Fruit fly (Drosophila melanogaster): ENCODE data around the gene CG13614.
A peak's percentile ranks its signal among the peaks of the same experiment; 100 is the strongest.

The CG13614 gene

DNA sequence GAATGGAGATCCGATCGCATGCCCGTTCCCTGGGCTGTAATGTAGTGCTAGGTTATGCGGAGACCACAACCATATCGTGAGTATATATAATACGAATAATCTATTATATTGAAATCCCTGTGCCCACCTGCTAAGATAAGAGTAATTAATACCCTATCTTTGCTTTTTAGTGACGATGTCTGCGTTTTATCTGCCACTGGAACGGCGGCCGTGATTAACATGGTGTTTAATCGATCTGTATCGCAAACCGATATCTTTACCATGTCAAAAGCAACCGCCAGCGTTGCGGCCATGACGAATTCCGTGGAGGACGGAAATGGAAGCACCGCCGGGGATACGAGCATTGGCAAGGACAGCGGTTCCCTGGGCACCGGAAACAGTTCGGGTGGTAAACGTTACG is 15.9 kb upstream of the CG13614 start:
- TF ChIP-seq CG7556 (GFP tag; optimal IDR thresholded peaks at IDR 0.05) = no peak
- TF ChIP-seq lbe (GFP tag; optimal IDR thresholded peaks at IDR 0.05) = no peak
- TF ChIP-seq exex (tag; optimal IDR thresholded peaks at IDR 0.05) = peak; percentile 78
- peak; percentile 79 for TF ChIP-seq mirr (GFP tag; optimal IDR thresholded peaks at IDR 0.05)
- TF ChIP-seq jumu (GFP tag; optimal IDR thresholded peaks at IDR 0.05) = no peak
- TF ChIP-seq ab (GFP tag; optimal IDR thresholded peaks at IDR 0.05) = no peak

DNA sequence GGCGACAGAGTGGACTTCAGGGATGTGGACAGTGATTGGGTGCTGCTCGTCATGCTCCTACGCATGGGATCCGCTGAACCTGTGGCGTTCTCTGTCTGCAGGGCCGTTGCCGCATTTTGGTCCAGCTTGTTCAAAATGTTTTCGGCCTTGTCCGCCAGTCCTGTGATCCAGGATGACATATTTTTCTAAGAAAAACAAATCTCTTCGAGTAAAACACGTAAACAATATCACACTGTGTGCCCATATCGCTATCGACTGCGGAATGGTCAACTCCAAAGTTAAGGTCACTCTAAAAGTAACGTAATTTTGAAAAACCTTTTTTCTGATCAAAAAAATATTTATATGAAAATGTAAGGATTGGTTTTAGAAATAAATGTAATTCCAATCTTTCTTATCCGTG is 11.7 kb upstream of the CG13614 start, which contains the start of gene Golgin84:
Gene Golgin84 (minus strand): TSS at position 241 of the 400 bp plus-strand sequence.
- TF ChIP-seq CG4730 (GFP tag; IDR thresholded peaks at IDR 0.05) = no peak
- peak; percentile 62 for TF ChIP-seq CG9797 (GFP tag; optimal IDR thresholded peaks at IDR 0.05)
- no peak for TF ChIP-seq otp (GFP tag; IDR thresholded peaks at IDR 0.05)
- no peak for TF ChIP-seq nmo (GFP tag; optimal IDR thresholded peaks at IDR 0.05)
- TF ChIP-seq pita (GFP tag; optimal IDR thresholded peaks at IDR 0.05) = no peak
- TF ChIP-seq CTCF (GFP tag; optimal IDR thresholded peaks at IDR 0.05) = no peak
- no peak for TF ChIP-seq ab (GFP tag; optimal IDR thresholded peaks at IDR 0.05)
- peak; percentile 22; the same call in 1 of the 2 replicates for TF ChIP-seq ato (GFP tag; IDR thresholded peaks at IDR 0.05; ENCODE audit: partially characterized antibody)
- TF ChIP-seq caup (GFP tag; optimal IDR thresholded peaks at IDR 0.05; ENCODE audit: severe bottlenecking) = no peak
- peak; percentile 21 for TF ChIP-seq Dp (GFP tag; optimal IDR thresholded peaks at IDR 0.05)
- peak; percentile 10 for TF ChIP-seq trem (tag; optimal IDR thresholded peaks at IDR 0.05)
- 0 out of 3 replicates have a peak, but pooled peaks have one; percentile 28 for TF ChIP-seq CG3726 (GFP tag; IDR thresholded peaks at IDR 0.05)
- TF ChIP-seq gfzf (GFP tag; optimal IDR thresholded peaks at IDR 0.05) = peak; percentile 71
- TF ChIP-seq CG4360 (GFP tag; IDR thresholded peaks at IDR 0.05) = no peak
- peak; percentile 67 for TF ChIP-seq CG4617 (GFP tag; optimal IDR thresholded peaks at IDR 0.05; ENCODE audit: borderline replicate concordance)
- no peak for TF ChIP-seq sens (GFP tag)
- TF ChIP-seq H15 (GFP tag; IDR thresholded peaks at IDR 0.05) = no peak
- TF ChIP-seq salm (tag; optimal IDR thresholded peaks at IDR 0.05) = no peak
- no peak for TF ChIP-seq bigmax (GFP tag; optimal IDR thresholded peaks at IDR 0.05)
- no peak for TF ChIP-seq ATbp (GFP tag; optimal IDR thresholded peaks at IDR 0.05)
- no peak for TF ChIP-seq Hey (tag; optimal IDR thresholded peaks at IDR 0.05)
- TF ChIP-seq gce (GFP tag; IDR thresholded peaks at IDR 0.05) = no peak
- TF ChIP-seq CG14860 (GFP tag; IDR thresholded peaks at IDR 0.05; ENCODE audit: partially characterized antibody) = no peak
- TF ChIP-seq nau (GFP tag; optimal IDR thresholded peaks at IDR 0.05) = no peak
- no peak for TF ChIP-seq Deaf1 (tag; optimal IDR thresholded peaks at IDR 0.05)
- TF ChIP-seq D (optimal IDR thresholded peaks at IDR 0.05) = no peak
- no peak for TF ChIP-seq D (GFP tag; optimal IDR thresholded peaks at IDR 0.05)
- peak; percentile 16 for TF ChIP-seq Ets97D (GFP tag; optimal IDR thresholded peaks at IDR 0.05)
- no peak for TF ChIP-seq Side (GFP tag; optimal IDR thresholded peaks at IDR 0.05)
- TF ChIP-seq CG5180 (GFP tag; optimal IDR thresholded peaks at IDR 0.05) = no peak
- TF ChIP-seq CG31224 (GFP tag; IDR thresholded peaks at IDR 0.05) = no peak
- TF ChIP-seq BEAF-32 (GFP tag; optimal IDR thresholded peaks at IDR 0.05) = peak; percentile 16
- no peak for TF ChIP-seq CG2712 (tag; optimal IDR thresholded peaks at IDR 0.05)
- TF ChIP-seq Sry-β (GFP tag; optimal IDR thresholded peaks at IDR 0.05) = no peak
- TF ChIP-seq gt (GFP tag; IDR thresholded peaks at IDR 0.05) = no peak
- no peak for TF ChIP-seq CG1792 (GFP tag; optimal IDR thresholded peaks at IDR 0.05)
- no peak for TF ChIP-seq CG7357 (GFP tag; IDR thresholded peaks at IDR 0.05)
- TF ChIP-seq Oli (tag; optimal IDR thresholded peaks at IDR 0.05) = no peak
- TF ChIP-seq Myb (GFP tag; optimal IDR thresholded peaks at IDR 0.05) = peak; percentile 94
- no peak for TF ChIP-seq Dip2 (GFP tag; IDR thresholded peaks at IDR 0.05)
- no peak for TF ChIP-seq grn (GFP tag; optimal IDR thresholded peaks at IDR 0.05)
- no peak for TF ChIP-seq CG8478 (optimal IDR thresholded peaks at IDR 0.05)
- TF ChIP-seq YL-1 (GFP tag; optimal IDR thresholded peaks at IDR 0.05) = peak; percentile 26
- no peak for TF ChIP-seq fd96Cb (tag; optimal IDR thresholded peaks at IDR 0.05)
- TF ChIP-seq CG12659 (GFP tag; optimal IDR thresholded peaks at IDR 0.05) = no peak
- TF ChIP-seq D19A (tag; optimal IDR thresholded peaks at IDR 0.05) = no peak

Data from whole organism, embryonic.